Worm (Caenorhabditis elegans): ENCODE results near the gene flp-12.
A peak's percentile ranks its signal among the peaks of the same experiment; 100 is the strongest.

The flp-12 gene

ce11 chrX:4585579-4585978, 6.6 kb downstream of the flp-12 start, which contains the start of gene C05E11.7:
Gene C05E11.7 (minus strand): TSS chrX:4585679.
- TF ChIP-seq unc-42 (tag; optimal IDR thresholded peaks at IDR 0.05) (no peak), ceh-14 (tag; optimal IDR thresholded peaks at IDR 0.05) (no peak), ama-1 (optimal IDR thresholded peaks at IDR 0.05) (no peak), ceh-30 (tag; optimal IDR thresholded peaks at IDR 0.05) (no peak), ceh-31 (tag; optimal IDR thresholded peaks at IDR 0.05) (no peak), ztf-16 (tag; optimal IDR thresholded peaks at IDR 0.05) (no peak), K02D7.2 (tag; optimal IDR thresholded peaks at IDR 0.05) (no peak), nhr-232 (tag; optimal IDR thresholded peaks at IDR 0.05) (no peak), syd-9 (tag; optimal IDR thresholded peaks at IDR 0.05) (no peak), sox-4 (tag; optimal IDR thresholded peaks at IDR 0.05) (no peak), ceh-34 (tag; optimal IDR thresholded peaks at IDR 0.05) (no peak), nhr-11 (tag; optimal IDR thresholded peaks at IDR 0.05) (no peak), odd-2 (tag; optimal IDR thresholded peaks at IDR 0.05) (no peak), madf-2 (tag; optimal IDR thresholded peaks at IDR 0.05) (no peak), hlh-8 (tag; optimal IDR thresholded peaks at IDR 0.05) (no peak), pros-1 (tag; optimal IDR thresholded peaks at IDR 0.05) (no peak), ceh-18 (tag; optimal IDR thresholded peaks at IDR 0.05) (no peak), elt-4 (tag; optimal IDR thresholded peaks at IDR 0.05) (no peak)

- TF ChIP-seq ttx-3 (tag; optimal IDR thresholded peaks at IDR 0.05) (no peak), ceh-22 (tag; optimal IDR thresholded peaks at IDR 0.05) (no peak), unc-55 (GFP tag; optimal IDR thresholded peaks at IDR 0.05) (no peak), Y22D7AL.16 (tag; optimal IDR thresholded peaks at IDR 0.05) (no peak), sdc-2 (tag; optimal IDR thresholded peaks at IDR 0.05) (no peak), ceh-30 (tag; optimal IDR thresholded peaks at IDR 0.05) (no peak), pha-2 (tag; optimal IDR thresholded peaks at IDR 0.05) (no peak)
Measured at ce11 chrX:4578581-4578980, 13.6 kb downstream of the flp-12 start.

ce11 chrX:4577941-4578340, 14.2 kb downstream of the flp-12 start, which contains the start of gene C05E11.3:
Gene C05E11.3 (plus strand): TSS chrX:4578241.
- no peak for TF ChIP-seq unc-86 (tag; optimal IDR thresholded peaks at IDR 0.05)
- no peak for TF ChIP-seq eyg-1 (tag; optimal IDR thresholded peaks at IDR 0.05)
- TF ChIP-seq ceh-24 (tag; optimal IDR thresholded peaks at IDR 0.05), result no peak
- no peak for TF ChIP-seq pat-9 (tag; optimal IDR thresholded peaks at IDR 0.05)
- no peak for TF ChIP-seq ceh-19 (GFP tag; optimal IDR thresholded peaks at IDR 0.05)
- no peak for TF ChIP-seq nhr-232 (tag; optimal IDR thresholded peaks at IDR 0.05)
- no peak for TF ChIP-seq pros-1 (tag; optimal IDR thresholded peaks at IDR 0.05)
- no peak for TF ChIP-seq ceh-34 (tag; optimal IDR thresholded peaks at IDR 0.05)
- TF ChIP-seq sox-2 (GFP tag; IDR thresholded peaks at IDR 0.05), result no peak
- TF ChIP-seq ama-1 (optimal IDR thresholded peaks at IDR 0.05), result no peak
- no peak for TF ChIP-seq pha-4 (tag; optimal IDR thresholded peaks at IDR 0.05)
- no peak for TF ChIP-seq hlh-13 (GFP tag; optimal IDR thresholded peaks at IDR 0.05)

ce11 chrX:4576272-4576671, 15.9 kb downstream of the flp-12 start:
- TF ChIP-seq tbx-2 (tag; optimal IDR thresholded peaks at IDR 0.05) (no peak), ceh-19 (GFP tag; optimal IDR thresholded peaks at IDR 0.05) (peak; percentile 20), sox-2 (GFP tag; IDR thresholded peaks at IDR 0.05) (0 out of 2 replicates have a peak, but pooled peaks have one; percentile 11), hlh-30 (tag; optimal IDR thresholded peaks at IDR 0.05; ENCODE audit: insufficient read depth) (peak; percentile 19), ceh-31 (tag; optimal IDR thresholded peaks at IDR 0.05) (peak; percentile 71), elt-4 (tag; optimal IDR thresholded peaks at IDR 0.05) (no peak), madf-2 (tag; optimal IDR thresholded peaks at IDR 0.05) (no peak), hlh-6 (tag; optimal IDR thresholded peaks at IDR 0.05) (no peak), nfya-1 (tag; optimal IDR thresholded peaks at IDR 0.05) (peak; percentile 43), ttx-3 (tag; optimal IDR thresholded peaks at IDR 0.05) (no peak), unc-42 (tag; optimal IDR thresholded peaks at IDR 0.05) (peak; percentile 22), ceh-48 (tag; optimal IDR thresholded peaks at IDR 0.05) (peak; percentile 88), pha-2 (tag; optimal IDR thresholded peaks at IDR 0.05) (no peak), ceh-14 (tag; optimal IDR thresholded peaks at IDR 0.05) (no peak), T23F11.4 (GFP tag; optimal IDR thresholded peaks at IDR 0.05) (no peak), eyg-1 (tag; optimal IDR thresholded peaks at IDR 0.05) (no peak), ceh-2 (tag; optimal IDR thresholded peaks at IDR 0.05) (no peak)

Data from whole organism, late embryonic.